Fruit fly (Drosophila melanogaster) whole organism, embryonic: ENCODE results near the gene topi.
A peak's percentile ranks its signal among the peaks of the same experiment; 100 is the strongest.

Experiments
- Abd-B ChIP-seq: fragments of 200-800 bp; sonication (Bioruptor generic); optimal IDR thresholded peaks from 2 replicates; lab custom pipeline; 2018; ENCODE audit warnings: missing biosample characterization, mild to moderate bottlenecking, missing genetic modification characterization, moderate library complexity
- Ada2b ChIP-seq: fragments of 200-800 bp; sonication (Bioruptor generic); IDR thresholded peaks from 2 replicates; pipeline ENCODE4 v1.3.6; 2022; ENCODE audit warnings: missing biosample characterization, missing genetic modification characterization
- Atf6 ChIP-seq: fragments of 200-800 bp; sonication (Bioruptor generic); IDR thresholded peaks from 2 replicates; pipeline ENCODE4 v1.3.6; 2022; ENCODE audit warnings: missing biosample characterization, missing genetic modification characterization
- B-H1 ChIP-seq: fragments of 200-800 bp; sonication (Bioruptor generic); IDR thresholded peaks from 3 replicates; pipeline ENCODE4 v1.3.6; 2022; ENCODE audit warnings: missing biosample characterization, missing genetic modification characterization
- B-H2 ChIP-seq: fragments of 200-800 bp; sonication (Bioruptor generic); optimal IDR thresholded peaks from 2 replicates; lab custom pipeline; 2018; ENCODE audit warnings: missing biosample characterization, mild to moderate bottlenecking, missing genetic modification characterization
- CG10147 ChIP-seq: fragments of 200-800 bp; sonication (Bioruptor generic); optimal IDR thresholded peaks from 2 replicates; lab custom pipeline; 2019; ENCODE audit warnings: missing biosample characterization, mild to moderate bottlenecking, missing genetic modification characterization, moderate library complexity
- CG10654 ChIP-seq: fragments of 200-800 bp; sonication (Bioruptor generic); optimal IDR thresholded peaks from 2 replicates; lab custom pipeline; 2016; ENCODE audit warnings: missing biosample characterization, missing genetic modification characterization
- CG12391 ChIP-seq: fragments of 200-800 bp; sonication (Bioruptor generic); optimal IDR thresholded peaks from 3 replicates; lab custom pipeline; 2018; ENCODE audit warnings: missing biosample characterization, mild to moderate bottlenecking, missing genetic modification characterization, moderate library complexity
- CG12659 ChIP-seq: fragments of 200-800 bp; sonication (Bioruptor generic); optimal IDR thresholded peaks from 3 replicates; lab custom pipeline; 2017; ENCODE audit warnings: mild to moderate bottlenecking, missing biosample characterization, missing genetic modification reagents, missing genetic modification characterization
- CG13424 ChIP-seq: fragments of 200-800 bp; sonication (Bioruptor generic); optimal IDR thresholded peaks from 2 replicates; lab custom pipeline; 2019; ENCODE audit warnings: missing biosample characterization, mild to moderate bottlenecking, missing genetic modification characterization, moderate library complexity
- CG13775 ChIP-seq: fragments of 200-800 bp; sonication (Bioruptor generic); optimal IDR thresholded peaks from 3 replicates; lab custom pipeline; 2017; ENCODE audit warnings: missing biosample characterization, mild to moderate bottlenecking, missing genetic modification characterization
- CG14050 ChIP-seq: fragments of 200-800 bp; sonication (Bioruptor generic); IDR thresholded peaks from 3 replicates; pipeline ENCODE4 v1.3.6; 2022; ENCODE audit warnings: missing biosample characterization, missing genetic modification characterization
- CG14710 ChIP-seq: fragments of 200-800 bp; sonication (Bioruptor generic); optimal IDR thresholded peaks from 3 replicates; lab custom pipeline; 2019; ENCODE audit warnings: missing biosample characterization, mild to moderate bottlenecking, missing genetic modification characterization, moderate library complexity
- CG15514 ChIP-seq: fragments of 200-800 bp; sonication (Bioruptor generic); optimal IDR thresholded peaks from 3 replicates; lab custom pipeline; 2017; ENCODE audit warnings: missing biosample characterization, missing genetic modification characterization, mild to moderate bottlenecking, moderate library complexity, missing genetic modification reagents
- CG17912 ChIP-seq: fragments of 200-800 bp; sonication (Bioruptor generic); optimal IDR thresholded peaks from 2 replicates; lab custom pipeline; 2018; ENCODE audit warnings: missing biosample characterization, mild to moderate bottlenecking, missing genetic modification characterization
- CG30403 ChIP-seq: fragments of 200-800 bp; sonication (Bioruptor generic); optimal IDR thresholded peaks from 3 replicates; lab custom pipeline; 2016; ENCODE audit warnings: missing biosample characterization, missing genetic modification characterization
- CG31224 ChIP-seq: fragments of 200-800 bp; sonication (Bioruptor generic); IDR thresholded peaks from 2 replicates; pipeline ENCODE4 v1.3.6; 2022; ENCODE audit warnings: missing biosample characterization, missing genetic modification characterization
- CG4730 ChIP-seq: fragments of 200-800 bp; sonication (Bioruptor generic); IDR thresholded peaks from 2 replicates; pipeline ENCODE4 v1.3.6; 2022; ENCODE audit warnings: missing biosample characterization, missing genetic modification characterization
- CG7556 ChIP-seq: fragments of 200-800 bp; sonication (Bioruptor generic); optimal IDR thresholded peaks from 2 replicates; lab custom pipeline; 2017; ENCODE audit warnings: missing biosample characterization, mild to moderate bottlenecking, missing genetic modification characterization
- CG9817 ChIP-seq: fragments of 200-800 bp; sonication (Bioruptor generic); optimal IDR thresholded peaks from 2 replicates; lab custom pipeline; 2018; ENCODE audit warnings: missing biosample characterization, mild to moderate bottlenecking, missing genetic modification characterization, moderate library complexity
- Dbx ChIP-seq: fragments of 200-800 bp; sonication (Bioruptor generic); IDR thresholded peaks from 3 replicates; pipeline ENCODE4 v1.3.6; 2022; ENCODE audit warnings: missing biosample characterization, missing genetic modification characterization
- Eip74EF ChIP-seq, 2 experiments: fragments of 200-800 bp in 1 of 2; fragments of >200 bp in 1 of 2; sonication (Bioruptor generic) in 1 of 2; optimal IDR thresholded peaks; 2 replicates each; lab custom pipeline; 2017 to 2019; ENCODE audit warnings: missing biosample characterization in 2 of 2, missing genetic modification characterization in 2 of 2, mild to moderate bottlenecking in 1 of 2, moderate library complexity in 1 of 2
- Ets97D ChIP-seq: fragments of 200-800 bp; sonication (Bioruptor generic); optimal IDR thresholded peaks from 3 replicates; lab custom pipeline; 2016; ENCODE audit warnings: missing biosample characterization, missing genetic modification characterization
- HmgD ChIP-seq: fragments of 200-800 bp; sonication (Bioruptor generic); optimal IDR thresholded peaks from 3 replicates; lab custom pipeline; 2016; ENCODE audit warnings: missing biosample characterization, missing genetic modification characterization
- MBD-R2 ChIP-seq: fragments of 200-800 bp; sonication (Bioruptor generic); IDR thresholded peaks from 2 replicates; pipeline ENCODE4 v1.3.6; 2022; ENCODE audit warnings: missing biosample characterization, missing genetic modification characterization
- Mrtf ChIP-seq: fragments of 200-800 bp; sonication (Bioruptor generic); IDR thresholded peaks from 3 replicates; pipeline ENCODE4 v1.3.6; 2022; ENCODE audit warnings: missing biosample characterization, missing genetic modification characterization
- Opbp ChIP-seq: fragments of 200-800 bp; sonication (Bioruptor generic); IDR thresholded peaks from 3 replicates; pipeline ENCODE4 v1.3.6; 2022; ENCODE audit warnings: missing biosample characterization, missing genetic modification characterization; ENCODE audit not compliant: partially characterized antibody
- PHDP ChIP-seq: fragments of 200-800 bp; sonication (Bioruptor generic); optimal IDR thresholded peaks from 3 replicates; lab custom pipeline; 2018; ENCODE audit warnings: missing biosample characterization, mild to moderate bottlenecking, missing genetic modification characterization, moderate library complexity
- Sry-β ChIP-seq: fragments of 200-800 bp; sonication (Bioruptor generic); optimal IDR thresholded peaks from 2 replicates; lab custom pipeline; 2018; ENCODE audit warnings: missing biosample characterization, mild to moderate bottlenecking, missing genetic modification characterization, moderate library complexity
- Sry-δ ChIP-seq: fragments of 200-800 bp; sonication (Bioruptor generic); optimal IDR thresholded peaks from 2 replicates; lab custom pipeline; 2016; ENCODE audit warnings: missing biosample characterization, missing genetic modification characterization
- Vsx1 ChIP-seq: fragments of 200-800 bp; sonication (Bioruptor generic); optimal IDR thresholded peaks from 2 replicates; lab custom pipeline; 2017; ENCODE audit warnings: missing biosample characterization, mild to moderate bottlenecking, missing genetic modification characterization, missing genetic modification reagents
- ara ChIP-seq: fragments of 200-800 bp; sonication (Bioruptor generic); IDR thresholded peaks from 2 replicates; pipeline ENCODE4 v1.3.6; 2022; ENCODE audit warnings: missing biosample characterization, missing genetic modification characterization
- chif ChIP-seq, 2 experiments: fragments of 200-800 bp; sonication (Bioruptor generic); optimal IDR thresholded peaks; 3 replicates each; lab custom pipeline; 2016; ENCODE audit warnings: missing biosample characterization in 2 of 2, missing genetic modification characterization in 2 of 2
- chn ChIP-seq: fragments of 200-800 bp; sonication (Bioruptor generic); optimal IDR thresholded peaks from 2 replicates; lab custom pipeline; 2016; ENCODE audit warnings: missing biosample characterization, missing genetic modification characterization
- disco-r ChIP-seq: fragments of 200-800 bp; sonication (Bioruptor generic); optimal IDR thresholded peaks from 2 replicates; lab custom pipeline; 2016; ENCODE audit warnings: missing biosample characterization, missing genetic modification characterization
- dmrt11E ChIP-seq: fragments of 200-800 bp; sonication (Bioruptor generic); optimal IDR thresholded peaks from 3 replicates; lab custom pipeline; 2018; ENCODE audit warnings: missing biosample characterization, mild to moderate bottlenecking, missing genetic modification characterization, moderate library complexity
- gcm ChIP-seq: fragments of 200-800 bp; sonication (Bioruptor generic); optimal IDR thresholded peaks from 2 replicates; lab custom pipeline; 2019; ENCODE audit warnings: missing biosample characterization, mild to moderate bottlenecking, missing genetic modification characterization, moderate library complexity
- hkb ChIP-seq, 2 experiments: fragments of 200-800 bp in 1 of 2; fragments of >200 bp in 1 of 2; sonication (Bioruptor generic) in 1 of 2; IDR thresholded peaks in 1 of 2; optimal IDR thresholded peaks in 1 of 2; 2 replicates each; pipeline versions ENCODE4 v1.3.6 to Lab custom; 2017 to 2022; ENCODE audit warnings: missing biosample characterization in 1 of 2, missing genetic modification characterization in 1 of 2
- lilli ChIP-seq: fragments of 200-800 bp; sonication (Bioruptor generic); optimal IDR thresholded peaks from 3 replicates; lab custom pipeline; 2016; ENCODE audit warnings: missing biosample characterization, missing genetic modification characterization
- lov ChIP-seq, 2 experiments: fragments of 200-800 bp in 1 of 2; fragments of >200 bp in 1 of 2; sonication (Bioruptor generic) in 1 of 2; IDR thresholded peaks in 1 of 2; optimal IDR thresholded peaks in 1 of 2; 2 replicates in 1 of 2; 3 replicates in 1 of 2; pipeline versions ENCODE4 v1.3.6 to Lab custom; 2017 to 2022; ENCODE audit warnings: missing biosample characterization in 1 of 2, missing genetic modification characterization in 1 of 2
- nmo ChIP-seq: fragments of 200-800 bp; sonication (Bioruptor generic); optimal IDR thresholded peaks from 2 replicates; lab custom pipeline; 2018; ENCODE audit warnings: missing biosample characterization, mild to moderate bottlenecking, missing genetic modification characterization, moderate library complexity
- pb ChIP-seq: fragments of 200-800 bp; sonication (Bioruptor generic); optimal IDR thresholded peaks from 3 replicates; lab custom pipeline; 2016; ENCODE audit warnings: missing biosample characterization, missing genetic modification characterization
- pita ChIP-seq: fragments of 200-800 bp; sonication (Bioruptor generic); optimal IDR thresholded peaks from 2 replicates; lab custom pipeline; 2017; ENCODE audit warnings: missing biosample characterization, mild to moderate bottlenecking, missing genetic modification characterization
- pnt ChIP-seq: fragments of 200-800 bp; sonication (Bioruptor generic); optimal IDR thresholded peaks from 3 replicates; lab custom pipeline; 2016; ENCODE audit warnings: missing biosample characterization, missing genetic modification characterization
- toy ChIP-seq: fragments of 200-800 bp; sonication (Bioruptor generic); IDR thresholded peaks from 2 replicates; pipeline ENCODE4 v1.3.6; 2022; ENCODE audit warnings: missing biosample characterization, missing genetic modification characterization
- tup ChIP-seq: fragments of 200-800 bp; sonication (Bioruptor generic); optimal IDR thresholded peaks from 2 replicates; lab custom pipeline; 2016; ENCODE audit warnings: missing biosample characterization, mild to moderate bottlenecking, missing genetic modification characterization, moderate library complexity
- tx ChIP-seq: fragments of 200-800 bp; sonication (Bioruptor generic); optimal IDR thresholded peaks from 2 replicates; lab custom pipeline; 2016; ENCODE audit warnings: missing biosample characterization, missing genetic modification characterization
- vvl ChIP-seq: fragments of 200-800 bp; sonication (Bioruptor generic); IDR thresholded peaks from 2 replicates; pipeline ENCODE4 v1.3.6; 2022; ENCODE audit warnings: missing biosample characterization, missing genetic modification characterization
- wdn ChIP-seq: fragments of 200-800 bp; sonication (Bioruptor generic); IDR thresholded peaks from 2 replicates; pipeline ENCODE4 v1.3.6; 2022; ENCODE audit warnings: missing biosample characterization, missing genetic modification characterization
- yki ChIP-seq: fragments of >200 bp; optimal IDR thresholded peaks from 3 replicates; lab custom pipeline; 2018

Gene topi

DNA sequence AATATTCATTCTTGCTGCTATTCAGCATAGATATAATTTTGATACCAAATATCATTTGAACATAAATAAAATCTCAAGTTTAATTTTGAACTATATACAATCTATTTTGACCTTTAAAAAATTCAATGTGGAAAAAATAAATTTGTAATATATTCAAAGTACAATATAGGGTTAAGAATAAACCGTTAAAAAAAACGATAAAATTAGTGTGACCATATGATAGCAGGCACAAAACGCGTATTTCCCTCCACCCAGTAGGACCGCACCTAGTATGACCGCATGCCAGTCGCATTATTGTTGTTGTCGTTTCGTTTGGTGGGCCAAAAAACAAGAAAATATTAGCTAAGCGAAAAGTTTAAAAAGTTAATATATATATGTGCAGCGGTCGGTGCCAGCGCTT lies 18.1 kb downstream of the topi start, which contains the start of gene CG8516 (continued):
- TF ChIP-seq B-H1 (GFP tag; lab: Robert Waterston, UW) (no peak), Ada2b (GFP tag; lab: Robert Waterston, UW) (0 out of 2 replicates have a peak, but pooled peaks have one; percentile 7), pb (GFP tag; lab: Kevin White, UChicago) (no peak), chif (GFP tag; optimal IDR thresholded peaks at IDR 0.05; lab: Kevin White, UChicago) (no peak), Opbp (GFP tag; lab: Robert Waterston, UW) (no peak), hkb (optimal IDR thresholded peaks at IDR 0.05; lab: Kevin White, UChicago) (no peak), hkb (GFP tag; IDR thresholded peaks at IDR 0.05; lab: Robert Waterston, UW) (peak; percentile 24; the same call in 1 of the 2 replicates), CG30403 (GFP tag; lab: Kevin White, UChicago) (peak; percentile 13), CG4730 (GFP tag; lab: Robert Waterston, UW) (no peak), Abd-B (no peak), CG7556 (GFP tag; lab: Kevin White, UChicago) (no peak), ara (GFP tag; lab: Robert Waterston, UW) (no peak), Eip74EF (GFP tag; optimal IDR thresholded peaks at IDR 0.05; lab: Kevin White, UChicago) (no peak), vvl (peak; percentile 32; the same call in 1 of the 2 replicates), CG14710 (peak; percentile 48), CG15514 (GFP tag; lab: Kevin White, UChicago) (peak; percentile 44), Mrtf (no peak), Vsx1 (GFP tag; lab: Kevin White, UChicago) (no peak), disco-r (no peak), CG9817 (tag; lab: Kevin White, UChicago) (no peak), yki (lab: Kevin White, UChicago) (no peak), CG13775 (GFP tag; lab: Kevin White, UChicago) (no peak), Ets97D (peak; percentile 43), lilli (GFP tag; lab: Kevin White, UChicago) (peak; percentile 19), chn (no peak), Dbx (no peak; the same call in 2 of the 3 replicates), pita (GFP tag; lab: Kevin White, UChicago) (no peak), pnt (no peak), lov (optimal IDR thresholded peaks at IDR 0.05; lab: Kevin White, UChicago) (no peak), lov (GFP tag; IDR thresholded peaks at IDR 0.05; lab: Robert Waterston, UW) (no peak), B-H2 (GFP tag; lab: Kevin White, UChicago) (no peak), gcm (no peak), CG12659 (peak; percentile 57), MBD-R2 (peak; percentile 81), wdn (no peak), CG13424 (tag; lab: Kevin White, UChicago) (no peak), CG10147 (GFP tag; lab: Kevin White, UChicago) (peak; percentile 20), CG10654 (GFP tag; lab: Kevin White, UChicago) (no peak), Atf6 (GFP tag; lab: Robert Waterston, UW) (no peak), tx (GFP tag; lab: Kevin White, UChicago) (no peak), tup (GFP tag; lab: Kevin White, UChicago) (no peak), nmo (GFP tag; lab: Kevin White, UChicago) (peak; percentile 36), CG17912 (peak; percentile 0), Sry-δ (GFP tag; lab: Kevin White, UChicago) (peak; percentile 30), dmrt11E (tag; lab: Kevin White, UChicago) (no peak), CG14050 (GFP tag; lab: Robert Waterston, UW) (no peak), toy (GFP tag; lab: Robert Waterston, UW) (no peak), PHDP (tag; lab: Kevin White, UChicago) (peak; percentile 6), CG31224 (GFP tag; lab: Robert Waterston, UW) (no peak), HmgD (no peak), Sry-β (GFP tag; lab: Kevin White, UChicago) (peak; percentile 80), CG12391 (tag; lab: Kevin White, UChicago) (peak; percentile 33)
